Worm (Caenorhabditis elegans): Measurements from ENCODE around the gene Y79H2A.2.

DNA sequence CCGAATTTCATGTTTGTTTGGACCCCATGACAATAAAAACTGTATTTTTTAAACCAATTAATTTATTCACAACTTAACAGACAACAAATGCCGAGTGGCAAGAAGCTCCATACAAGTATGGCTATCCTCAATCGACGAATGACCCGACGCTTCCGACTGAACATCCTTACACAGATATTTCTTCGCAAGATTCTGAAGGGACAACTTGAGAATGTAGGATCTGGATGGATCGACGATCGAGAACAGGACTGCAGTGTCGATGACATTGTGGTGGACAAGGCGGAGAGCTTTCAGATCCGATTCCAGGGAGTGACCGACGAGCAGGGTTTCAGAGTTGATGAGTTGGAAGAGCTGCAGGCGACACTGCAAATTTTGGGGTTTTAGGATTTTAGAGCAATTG lies 31.0 kb downstream of the Y79H2A.2 start:
- TF ChIP-seq pha-4 (tag; optimal IDR thresholded peaks at IDR 0.05) = no peak
- TF ChIP-seq rcor-1 (GFP tag; IDR thresholded peaks at IDR 0.05) = no peak
- TF ChIP-seq atf-7 (tag; optimal IDR thresholded peaks at IDR 0.05) = no peak
- TF ChIP-seq nfyb-1 (GFP tag; IDR thresholded peaks at IDR 0.05) = no peak
- no peak for TF ChIP-seq ama-1 (optimal IDR thresholded peaks at IDR 0.05)
- TF ChIP-seq ama-1 (GFP tag; optimal IDR thresholded peaks at IDR 0.05) = no peak
- no peak for TF ChIP-seq attf-3 (GFP tag; conservative IDR thresholded peaks at IDR 0.05)
- TF ChIP-seq somi-1 (GFP tag; optimal IDR thresholded peaks at IDR 0.05) = no peak
- TF ChIP-seq lir-1 (GFP tag; conservative IDR thresholded peaks at IDR 0.05) = no peak
- no peak for TF ChIP-seq unc-62 (GFP tag; optimal IDR thresholded peaks at IDR 0.05)
- TF ChIP-seq snpc-4 (GFP tag; optimal IDR thresholded peaks at IDR 0.05) = no peak
- TF ChIP-seq snpc-4 (tag; optimal IDR thresholded peaks at IDR 0.05) = no peak
